Fruit fly (Drosophila melanogaster) whole organism, wandering third instar larva: ENCODE results near the gene BG642312.

Source experiments
- CG9705 ChIP-seq: fragments of 200-800 bp; sonication (Bioruptor generic); optimal IDR thresholded peaks from 2 replicates; lab custom pipeline; 2018; ENCODE audit warnings: missing biosample characterization, mild to moderate bottlenecking, missing genetic modification characterization
- CrebA ChIP-seq: fragments of 200-800 bp; sonication (Bioruptor generic); optimal IDR thresholded peaks from 2 replicates; lab custom pipeline; 2016; ENCODE audit warnings: missing biosample characterization, mild to moderate bottlenecking, missing genetic modification characterization, borderline replicate concordance
- Dfd ChIP-seq: fragments of >200 bp; optimal IDR thresholded peaks from 2 replicates; lab custom pipeline; 2017; ENCODE audit warnings: missing biosample characterization, missing genetic modification characterization
- Dif ChIP-seq: fragments of 200-275, 200-300 bp; sonication (Bioruptor generic); optimal IDR thresholded peaks from 2 replicates; lab custom pipeline; 2018; ENCODE audit warnings: missing biosample characterization, missing genetic modification characterization; ENCODE audit not compliant: partially characterized antibody
- Hnf4 ChIP-seq: fragments of 200-800 bp; sonication (Bioruptor generic); optimal IDR thresholded peaks from 2 replicates; lab custom pipeline; 2016; ENCODE audit warnings: missing biosample characterization, mild to moderate bottlenecking, missing genetic modification characterization
- Hr78 ChIP-seq: fragments of >200 bp; optimal IDR thresholded peaks from 2 replicates; lab custom pipeline; 2017; ENCODE audit warnings: missing biosample characterization, missing genetic modification characterization
- OdsH ChIP-seq: fragments of 200-800 bp; sonication (Bioruptor generic); optimal IDR thresholded peaks from 2 replicates; lab custom pipeline; 2016; ENCODE audit warnings: missing biosample characterization, mild to moderate bottlenecking, missing genetic modification characterization
- Rel ChIP-seq, 2 experiments: fragments of 200-800 bp; sonication (Bioruptor generic) in 1 of 2; optimal IDR thresholded peaks; 2 replicates in 1 of 2; 3 replicates in 1 of 2; lab custom pipeline; 2016 to 2019; ENCODE audit warnings: mild to moderate bottlenecking in 2 of 2, missing biosample characterization in 2 of 2, missing genetic modification characterization in 2 of 2, moderate library complexity in 1 of 2
- Vsx2 ChIP-seq: fragments of 200-300, 225-300 bp; sonication (Bioruptor generic); optimal IDR thresholded peaks from 2 replicates; lab custom pipeline; 2018; ENCODE audit warnings: missing biosample characterization, missing genetic modification characterization; ENCODE audit not compliant: partially characterized antibody
- br ChIP-seq: fragments of 200-800 bp; sonication (Bioruptor generic); optimal IDR thresholded peaks from 2 replicates; lab custom pipeline; 2016; ENCODE audit warnings: missing biosample characterization, missing genetic modification characterization
- lola ChIP-seq: fragments of >200 bp; optimal IDR thresholded peaks from 2 replicates; lab custom pipeline; 2017; ENCODE audit warnings: missing biosample characterization, missing genetic modification characterization
- pan ChIP-seq: fragments of >200 bp; optimal IDR thresholded peaks from 2 replicates; lab custom pipeline; 2017
- psq ChIP-seq: fragments of 200-800 bp; sonication (Bioruptor generic); optimal IDR thresholded peaks from 3 replicates; lab custom pipeline; 2017; ENCODE audit warnings: missing biosample characterization, mild to moderate bottlenecking, missing genetic modification characterization, moderate library complexity

DNA sequence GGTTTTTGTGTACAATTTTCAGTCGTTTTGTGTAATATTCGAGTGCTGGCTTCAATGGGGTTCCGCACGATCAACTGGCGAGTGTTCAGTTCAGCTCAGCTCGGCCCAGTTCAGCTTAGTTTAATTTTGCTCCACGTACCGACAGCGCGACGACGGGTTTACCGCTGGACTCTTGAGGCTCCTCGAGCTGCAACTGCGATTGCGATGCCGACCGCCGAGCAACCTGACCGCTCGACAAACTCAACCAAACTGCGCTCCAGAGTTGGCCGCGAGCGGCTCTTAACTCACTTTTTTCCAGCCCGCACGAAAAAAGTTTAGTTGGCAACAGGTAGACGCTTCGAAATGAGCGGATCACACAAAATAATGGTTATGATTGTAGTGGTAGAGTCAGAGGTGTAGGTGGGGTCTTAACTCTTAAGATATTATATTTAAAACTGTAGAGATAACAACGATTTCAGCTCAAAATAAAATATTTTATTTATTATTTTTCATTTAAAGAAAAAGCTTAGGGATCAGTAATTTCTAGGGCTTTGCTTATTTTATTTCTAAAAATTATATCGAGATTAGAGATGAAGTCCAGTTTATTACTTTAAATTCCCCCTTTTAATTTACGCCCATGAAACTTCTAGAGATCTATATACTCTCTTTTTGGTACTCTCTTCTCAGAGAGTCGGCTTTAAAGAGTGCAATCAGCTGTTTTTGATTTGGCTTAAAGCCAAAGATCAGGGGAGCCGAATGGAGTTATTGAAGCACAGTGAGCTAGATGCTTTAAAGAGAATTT lies 23.4 kb upstream of the BG642312 start, which contains the start of gene Best2:
- TF ChIP-seq CG9705 (GFP tag; lab: Kevin White, UChicago) (peak; percentile 94), br (GFP tag; lab: Kevin White, UChicago) (peak; percentile 97), psq (GFP tag; lab: Kevin White, UChicago) (peak; percentile 93), Dfd (GFP tag; lab: Kevin White, UChicago) (no peak), Vsx2 (GFP tag; lab: Kevin White, UChicago) (no peak), Dif (GFP tag; lab: Kevin White, UChicago) (peak; percentile 7), Hnf4 (GFP tag; lab: Kevin White, UChicago) (peak; percentile 90), Rel (GFP tag; optimal IDR thresholded peaks at IDR 0.05; lab: Kevin White, UChicago) (peak; percentile 91), Rel (tag; optimal IDR thresholded peaks at IDR 0.05; lab: Kevin White, UChicago) (peak; percentile 82), Hr78 (GFP tag; lab: Kevin White, UChicago) (no peak), lola (GFP tag; lab: Kevin White, UChicago) (no peak), CrebA (peak; percentile 5), OdsH (GFP tag; lab: Kevin White, UChicago) (peak; percentile 96), pan (lab: Kevin White, UChicago) (no peak)
